Worm (Caenorhabditis elegans) whole organism, L1 larva: ENCODE data around the gene dnj-3.

Source experiments
- Y116A8C.19 ChIP-seq: sonication (generic microtip); optimal IDR thresholded peaks from 2 replicates; lab custom pipeline; 2016; ENCODE audit warnings: missing compliant biosample characterization, missing genetic modification characterization, borderline replicate concordance
- ama-1 ChIP-seq: fragments of 150-350 bp; optimal IDR thresholded peaks from 2 replicates; lab custom pipeline; 2014
- dpl-1 ChIP-seq, 3 experiments: fragments of 150-350 bp in 2 of 3; sonication (generic microtip) in 1 of 3; optimal IDR thresholded peaks; 2 replicates each; lab custom pipeline; 2014 to 2017; ENCODE audit warnings: missing biosample characterization in 3 of 3, missing genetic modification characterization in 3 of 3, missing genetic modification reagents in 3 of 3
- efl-1 ChIP-seq, 4 experiments: fragments of 150-350 bp; optimal IDR thresholded peaks in 3 of 4; peaks in 1 of 4; 1 replicate in 1 of 4; 2 replicates in 3 of 4; lab custom pipeline; 2014; ENCODE audit warnings: missing biosample characterization in 2 of 4, missing genetic modification characterization in 2 of 4, missing genetic modification reagents in 2 of 4
- egl-13 ChIP-seq: sonication (generic microtip); optimal IDR thresholded peaks from 2 replicates; lab custom pipeline; 2016; ENCODE audit warnings: missing genotype, missing genetic modification reagents, missing genetic modification characterization, missing compliant biosample characterization
- egl-27 ChIP-seq, 2 experiments: fragments of 150-350 bp in 1 of 2; sonication (generic microtip); optimal IDR thresholded peaks; 3 replicates each; lab custom pipeline; 2017 to 2018; ENCODE audit warnings: missing biosample characterization in 2 of 2, missing genetic modification characterization in 2 of 2, missing genetic modification reagents in 2 of 2
- elt-2 ChIP-seq: sonication (generic microtip); optimal IDR thresholded peaks from 2 replicates; lab custom pipeline; 2016; ENCODE audit warnings: missing genetic modification characterization, mild to moderate bottlenecking, inconsistent platforms, missing compliant biosample characterization, missing genetic modification reagents
- ets-5 ChIP-seq: fragments of 200-800 bp; sonication (Bioruptor generic); IDR thresholded peaks from 2 replicates; pipeline ENCODE4 v1.3.6; 2022; ENCODE audit warnings: missing genetic modification characterization, missing compliant biosample characterization
- fkh-10 ChIP-seq: sonication (generic microtip); optimal IDR thresholded peaks from 2 replicates; lab custom pipeline; 2017; ENCODE audit warnings: missing biosample characterization, missing genetic modification reagents, missing genetic modification characterization
- fkh-4 ChIP-seq: sonication (generic microtip); optimal IDR thresholded peaks from 2 replicates; lab custom pipeline; 2016; ENCODE audit warnings: missing compliant biosample characterization, missing genetic modification characterization, borderline replicate concordance
- grh-1 ChIP-seq: fragments of 200-800 bp; sonication (Bioruptor generic); IDR thresholded peaks from 2 replicates; pipeline ENCODE4 v1.3.6; 2022; ENCODE audit warnings: missing genetic modification reagents, missing genetic modification characterization, missing compliant biosample characterization
- hlh-17 ChIP-seq: fragments of 200-800 bp; sonication (Bioruptor generic); optimal IDR thresholded peaks from 2 replicates; lab custom pipeline; 2018; ENCODE audit warnings: missing genetic modification characterization, mild to moderate bottlenecking, missing compliant biosample characterization, moderate library complexity, borderline replicate concordance
- hlh-4 ChIP-seq: sonication (generic microtip); optimal IDR thresholded peaks from 2 replicates; lab custom pipeline; 2016; ENCODE audit warnings: mild to moderate bottlenecking, missing genetic modification characterization, missing compliant biosample characterization
- hpl-2 ChIP-seq: fragments of 150-350 bp; optimal IDR thresholded peaks from 2 replicates; lab custom pipeline; 2014; ENCODE audit warnings: missing biosample characterization, missing genetic modification reagents, missing genetic modification characterization
- isw-1 ChIP-seq: fragments of 200-800 bp; sonication (Bioruptor generic); IDR thresholded peaks from 2 replicates; pipeline ENCODE4 v1.3.6; 2022; ENCODE audit warnings: missing genetic modification characterization, missing compliant biosample characterization
- lin-14 ChIP-seq: fragments of 200-800 bp; sonication (Bioruptor generic); optimal IDR thresholded peaks from 2 replicates; lab custom pipeline; 2018; ENCODE audit warnings: mild to moderate bottlenecking, missing genetic modification characterization, moderate library complexity, missing compliant biosample characterization
- lsy-2 ChIP-seq, 2 experiments: fragments of 150-350 bp; optimal IDR thresholded peaks; 2 replicates each; lab custom pipeline; 2014; ENCODE audit warnings: missing biosample characterization in 2 of 2, missing genetic modification characterization in 2 of 2
- mdl-1 ChIP-seq, 2 experiments: fragments of 150-350 bp; optimal IDR thresholded peaks; 2 replicates each; lab custom pipeline; 2014 to 2017; ENCODE audit warnings: missing biosample characterization in 2 of 2, missing genetic modification characterization in 2 of 2, inconsistent platforms in 1 of 2
- mep-1 ChIP-seq: fragments of 150-350 bp; optimal IDR thresholded peaks from 2 replicates; lab custom pipeline; 2014; ENCODE audit warnings: missing biosample characterization, missing genetic modification characterization
- nhr-11 ChIP-seq: fragments of 150-350 bp; optimal IDR thresholded peaks from 2 replicates; lab custom pipeline; 2014; ENCODE audit warnings: missing biosample characterization, missing genetic modification characterization
- nhr-12 ChIP-seq: sonication (generic microtip); optimal IDR thresholded peaks from 2 replicates; lab custom pipeline; 2017; ENCODE audit warnings: missing biosample characterization, missing genetic modification characterization
- nhr-19 ChIP-seq: fragments of 200-800 bp; sonication (Bioruptor generic); conservative IDR thresholded peaks from 2 replicates; pipeline ENCODE4 v1.3.6; 2022; ENCODE audit warnings: missing genetic modification characterization, missing compliant biosample characterization
- nhr-20 ChIP-seq: sonication (generic microtip); optimal IDR thresholded peaks from 2 replicates; lab custom pipeline; 2016; ENCODE audit warnings: mild to moderate bottlenecking, missing genetic modification characterization, missing compliant biosample characterization
- nhr-28 ChIP-seq: fragments of 150-350 bp; optimal IDR thresholded peaks from 2 replicates; lab custom pipeline; 2014; ENCODE audit warnings: missing biosample characterization, missing genetic modification characterization
- nhr-47 ChIP-seq: sonication (generic microtip); optimal IDR thresholded peaks from 2 replicates; lab custom pipeline; 2016; ENCODE audit warnings: mild to moderate bottlenecking, missing genetic modification characterization, moderate library complexity, missing compliant biosample characterization
- nhr-71 ChIP-seq: sonication (generic microtip); optimal IDR thresholded peaks from 2 replicates; lab custom pipeline; 2016; ENCODE audit warnings: mild to moderate bottlenecking, missing genetic modification characterization, moderate library complexity, missing compliant biosample characterization
- nhr-76 ChIP-seq: sonication (generic microtip); optimal IDR thresholded peaks from 2 replicates; lab custom pipeline; 2017; ENCODE audit warnings: missing biosample characterization, missing genetic modification characterization
- nhr-77 ChIP-seq: fragments of 150-350 bp; optimal IDR thresholded peaks from 2 replicates; lab custom pipeline; 2014; ENCODE audit warnings: missing biosample characterization, missing genetic modification characterization
- nhr-84 ChIP-seq: sonication (generic microtip); optimal IDR thresholded peaks from 2 replicates; lab custom pipeline; 2017; ENCODE audit warnings: missing biosample characterization, missing genetic modification characterization
- nhr-90 ChIP-seq: sonication (generic microtip); optimal IDR thresholded peaks from 2 replicates; lab custom pipeline; 2016; ENCODE audit warnings: mild to moderate bottlenecking, missing genetic modification characterization, missing compliant biosample characterization; ENCODE audit not compliant: poor library complexity
- rnt-1 ChIP-seq: sonication (generic microtip); optimal IDR thresholded peaks from 2 replicates; lab custom pipeline; 2016; ENCODE audit warnings: mild to moderate bottlenecking, missing genetic modification characterization, moderate library complexity, missing compliant biosample characterization
- sptf-1 ChIP-seq: fragments of 150-350 bp; optimal IDR thresholded peaks from 2 replicates; lab custom pipeline; 2014; ENCODE audit warnings: missing biosample characterization, missing genetic modification characterization
- sup-37 ChIP-seq: fragments of 200-800 bp; sonication (Bioruptor generic); optimal IDR thresholded peaks from 2 replicates; lab custom pipeline; 2018; ENCODE audit warnings: mild to moderate bottlenecking, missing genetic modification characterization, missing compliant biosample characterization
- swsn-7 ChIP-seq: sonication (generic microtip); optimal IDR thresholded peaks from 2 replicates; lab custom pipeline; 2016; ENCODE audit warnings: missing genetic modification characterization, missing compliant biosample characterization
- tbx-2 ChIP-seq: sonication (generic microtip); optimal IDR thresholded peaks from 2 replicates; lab custom pipeline; 2016; ENCODE audit warnings: missing genetic modification characterization, missing compliant biosample characterization
- unc-130 ChIP-seq: fragments of 150-350 bp; optimal IDR thresholded peaks from 2 replicates; lab custom pipeline; 2017; ENCODE audit warnings: missing biosample characterization, missing genetic modification characterization, inconsistent platforms
- unc-30 ChIP-seq: sonication (generic microtip); optimal IDR thresholded peaks from 2 replicates; lab custom pipeline; 2017; ENCODE audit warnings: missing biosample characterization, missing genetic modification characterization
- unc-98 ChIP-seq: fragments of 200-800 bp; sonication (Bioruptor generic); IDR thresholded peaks from 2 replicates; pipeline ENCODE4 v1.3.6; 2022; ENCODE audit warnings: missing genetic modification characterization, missing compliant biosample characterization
- ztf-4 ChIP-seq: fragments of 150-350 bp; optimal IDR thresholded peaks from 2 replicates; lab custom pipeline; 2014; ENCODE audit warnings: missing biosample characterization, missing genetic modification characterization

Gene dnj-3

DNA sequence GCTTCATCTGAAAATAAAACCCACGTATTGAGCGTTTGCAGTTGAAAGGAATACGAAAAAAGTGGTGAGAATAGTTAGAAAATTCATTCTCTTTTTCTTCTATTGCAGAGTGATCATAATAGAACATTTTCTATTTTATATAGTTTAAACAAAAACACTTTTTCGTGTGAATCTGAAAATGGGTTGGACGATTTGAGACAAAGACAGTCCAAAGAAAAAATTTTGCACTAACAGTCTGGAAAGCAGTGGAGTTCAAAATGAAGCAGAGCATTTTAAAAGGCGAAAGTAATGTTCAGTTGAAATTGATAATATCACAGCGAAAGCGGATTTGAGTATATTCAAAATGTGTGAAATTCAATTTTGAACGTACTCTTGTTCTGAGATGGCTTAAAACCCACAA, 20.1 kb downstream of the dnj-3 start, which contains the start of gene C01G10.18:
Gene C01G10.18, minus strand, starts transcription at position 101 of the 400 bp plus-strand sequence.
- TF ChIP-seq rnt-1 (no peak), grh-1 (no peak), nhr-12 (tag; lab: Kevin White, UChicago) (no peak), fkh-4 (tag; lab: Kevin White, UChicago) (no peak), efl-1 (optimal IDR thresholded peaks at IDR 0.05; lab: Kevin White, UChicago) (no peak), efl-1 (GFP tag; optimal IDR thresholded peaks at IDR 0.05 in 1 of 2; lab: Kevin White, UChicago) (no peak), sptf-1 (tag; lab: Kevin White, UChicago) (no peak), swsn-7 (no peak), sup-37 (no peak), nhr-71 (tag; lab: Kevin White, UChicago) (no peak), hpl-2 (no peak), Y116A8C.19 (tag; lab: Kevin White, UChicago) (no peak), ama-1 (lab: Kevin White, UChicago) (no peak), mep-1 (tag; lab: Kevin White, UChicago) (no peak), ztf-4 (tag; lab: Kevin White, UChicago) (no peak), hlh-4 (no peak), elt-2 (tag; lab: Kevin White, UChicago) (no peak), tbx-2 (tag; lab: Kevin White, UChicago) (no peak), nhr-28 (tag; lab: Kevin White, UChicago) (no peak), lsy-2 (tag; optimal IDR thresholded peaks at IDR 0.05; lab: Kevin White, UChicago) (no peak), lin-14 (GFP tag; lab: Kevin White, UChicago) (no peak)

DNA sequence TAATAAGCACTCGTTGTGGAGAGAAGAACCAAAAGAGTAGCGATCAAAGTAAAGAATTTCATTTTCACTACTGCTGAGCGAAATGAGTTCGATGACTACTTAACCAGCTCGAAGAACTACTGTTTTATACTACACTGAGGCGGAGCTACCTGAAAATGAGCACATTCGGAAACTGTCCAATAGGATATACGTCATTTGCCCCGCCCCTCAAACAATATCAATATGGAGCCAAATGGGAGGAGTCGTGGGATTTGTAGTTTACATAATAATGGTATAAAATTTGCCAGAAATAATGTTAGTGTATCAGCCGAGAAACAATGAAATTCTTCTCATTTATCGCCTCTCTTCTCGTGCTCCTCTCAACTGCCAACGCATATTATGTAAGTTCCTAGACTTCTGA, 21.0 kb downstream of the dnj-3 start, which contains the start of the genes C01G10.5 and C01G10.4:
Gene C01G10.5, minus strand, starts transcription at position 101 of the 400 bp plus-strand sequence.
Gene C01G10.4, plus strand, starts transcription at position 303 of the 400 bp plus-strand sequence.
- no peak for TF ChIP-seq efl-1 (optimal IDR thresholded peaks at IDR 0.05; lab: Kevin White, UChicago)
- peak in 1 of 2 experiments; percentile 13 for TF ChIP-seq efl-1 (GFP tag; optimal IDR thresholded peaks at IDR 0.05 in 1 of 2; lab: Kevin White, UChicago)
- no peak for TF ChIP-seq nhr-11 (tag; lab: Kevin White, UChicago)
- no peak for TF ChIP-seq nhr-77 (tag; lab: Kevin White, UChicago)

DNA sequence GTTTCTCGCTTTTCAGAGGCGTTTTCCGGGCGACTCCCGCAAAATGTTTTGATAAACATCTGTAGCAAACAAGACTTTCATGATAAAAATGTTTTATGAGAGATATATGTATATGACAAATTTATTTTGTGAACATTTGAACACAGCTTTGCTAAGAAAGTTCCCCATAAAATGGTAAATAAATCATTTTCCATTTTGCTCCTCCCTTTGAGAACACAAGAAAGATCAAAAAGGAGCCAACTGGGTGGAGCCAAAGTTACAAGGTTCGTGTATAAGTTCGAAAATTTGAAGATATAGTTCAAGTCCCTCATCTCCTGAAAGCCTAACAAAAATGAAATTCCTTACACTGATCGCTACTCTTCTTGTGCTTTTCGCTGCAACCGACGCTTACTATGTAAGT, 22.0 kb downstream of the dnj-3 start, which contains the start of gene C01G10.17:
Gene C01G10.17, plus strand, starts transcription at position 301 of the 400 bp plus-strand sequence.
- TF ChIP-seq nhr-76 (no peak), egl-13 (tag; lab: Kevin White, UChicago) (no peak), nhr-20 (tag; lab: Kevin White, UChicago) (no peak), dpl-1 (GFP tag; optimal IDR thresholded peaks at IDR 0.05; lab: Kevin White, UChicago) (no peak), hlh-4 (no peak), lsy-2 (tag; optimal IDR thresholded peaks at IDR 0.05; lab: Kevin White, UChicago) (no peak), mdl-1 (tag; optimal IDR thresholded peaks at IDR 0.05; lab: Kevin White, UChicago) (no peak), hlh-17 (no peak), swsn-7 (no peak), egl-27 (tag; optimal IDR thresholded peaks at IDR 0.05; lab: Kevin White, UChicago) (no peak), ets-5 (GFP tag; lab: Robert Waterston, UW) (no peak), nhr-19 (GFP tag; lab: Robert Waterston, UW) (no peak), nhr-47 (no peak), fkh-10 (GFP tag; lab: Kevin White, UChicago) (no peak), unc-130 (tag; lab: Kevin White, UChicago) (no peak), ztf-4 (tag; lab: Kevin White, UChicago) (no peak), sup-37 (no peak), unc-30 (no peak), nhr-84 (tag; lab: Kevin White, UChicago) (no peak), unc-98 (GFP tag; lab: Robert Waterston, UW) (no peak)

DNA sequence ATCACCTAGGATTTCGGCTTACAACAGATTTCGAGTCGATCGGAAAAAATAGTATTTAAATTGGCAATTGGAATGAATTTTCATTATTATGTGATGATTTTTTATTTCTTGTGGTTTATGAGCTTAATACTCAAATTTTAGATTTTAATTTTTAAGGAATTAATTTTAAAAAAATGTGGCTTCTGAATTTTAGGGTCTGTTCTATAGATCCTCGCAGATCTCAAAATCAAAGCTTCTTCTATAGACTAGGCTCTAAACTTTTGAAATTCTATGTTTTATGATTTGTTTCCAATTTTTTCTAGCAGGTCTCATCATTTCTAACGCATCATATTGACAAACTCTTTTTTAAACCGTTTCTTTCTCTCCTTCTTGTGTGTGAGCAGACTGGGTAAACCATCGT, 24.2 kb downstream of the dnj-3 start, which contains the start of gene txt-12:
Gene txt-12, plus strand, starts transcription at position 301 of the 400 bp plus-strand sequence.
- no peak for TF ChIP-seq nhr-90 (tag; lab: Kevin White, UChicago)
- TF ChIP-seq isw-1 (GFP tag; lab: Robert Waterston, UW) = no peak
- TF ChIP-seq nhr-77 (tag; lab: Kevin White, UChicago) = peak; percentile 14
- TF ChIP-seq, all 84 proteins: peak for 1
